Worm (Caenorhabditis elegans): ENCODE measurements around the gene C06A1.7.

DNA sequence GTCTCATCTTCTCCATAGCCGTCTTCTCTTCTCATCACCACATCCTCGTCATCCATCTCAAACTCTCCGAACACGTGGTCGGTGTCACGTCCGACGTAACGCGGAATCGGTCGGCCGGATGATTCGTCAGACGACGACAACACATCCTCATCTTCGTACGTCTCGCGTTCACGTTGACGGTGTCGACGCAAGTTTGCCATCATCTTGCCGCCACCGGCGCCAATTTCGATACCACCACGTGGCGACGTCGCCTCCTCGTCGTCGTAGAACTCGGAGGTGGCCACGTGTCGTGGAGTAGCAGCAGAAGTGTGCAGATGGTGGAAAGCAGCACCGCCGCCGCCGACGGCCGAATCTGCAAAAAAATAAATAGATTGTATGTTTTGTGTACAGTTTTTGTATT is 17.4 kb upstream of the C06A1.7 start:
- TF ChIP-seq ama-1 (optimal IDR thresholded peaks at IDR 0.05) (no peak), B0310.2 (tag; optimal IDR thresholded peaks at IDR 0.05) (no peak), hmg-4 (GFP tag; optimal IDR thresholded peaks at IDR 0.05) (no peak), sea-1 (GFP tag; conservative IDR thresholded peaks at IDR 0.05) (0 out of 2 replicates have a peak, but pooled peaks have one; percentile 19), tbx-11 (GFP tag; IDR thresholded peaks at IDR 0.05) (no peak), scrt-1 (GFP tag; IDR thresholded peaks at IDR 0.05) (no peak), pes-1 (GFP tag; IDR thresholded peaks at IDR 0.05) (no peak)

Measured in whole organism, early embryonic.